Worm (Caenorhabditis elegans) whole organism, L2 larva: ENCODE measurements around the gene far-8.

Source experiments
- F13H6.1 ChIP-seq: sonication (generic microtip); optimal IDR thresholded peaks from 2 replicates; lab custom pipeline; 2016; ENCODE audit warnings: missing genetic modification characterization, missing compliant biosample characterization
- ZK546.5 ChIP-seq: sonication (generic microtip); optimal IDR thresholded peaks from 2 replicates; lab custom pipeline; 2017; ENCODE audit warnings: missing biosample characterization, missing genetic modification characterization
- aly-2 ChIP-seq: fragments of 150-350 bp; optimal IDR thresholded peaks from 2 replicates; lab custom pipeline; 2014; ENCODE audit warnings: missing biosample characterization, missing genetic modification characterization
- ama-1 ChIP-seq: fragments of 150-350 bp; optimal IDR thresholded peaks from 2 replicates; lab custom pipeline; 2018; ENCODE audit warnings: inconsistent platforms
- elt-3 ChIP-seq: sonication (generic microtip); optimal IDR thresholded peaks from 2 replicates; lab custom pipeline; 2017; ENCODE audit warnings: missing biosample characterization, missing genetic modification characterization
- nhr-11 ChIP-seq: fragments of 150-350 bp; optimal IDR thresholded peaks from 2 replicates; lab custom pipeline; 2014; ENCODE audit warnings: missing biosample characterization, missing genetic modification characterization
- nhr-129 ChIP-seq: fragments of 150-350 bp; optimal IDR thresholded peaks from 2 replicates; lab custom pipeline; 2014; ENCODE audit warnings: missing biosample characterization, missing genetic modification characterization
- unc-62 ChIP-seq: fragments of 150-350 bp; optimal IDR thresholded peaks from 2 replicates; lab custom pipeline; 2014; ENCODE audit warnings: missing biosample characterization, missing genetic modification reagents, missing genetic modification characterization

ce11 chrIII:842630-843029 is at the start of gene far-8:
- TF ChIP-seq nhr-129: no peak
- TF ChIP-seq aly-2 (tag; lab: Kevin White, UChicago): no peak
- no peak for TF ChIP-seq nhr-11 (tag; lab: Kevin White, UChicago)
- no peak for TF ChIP-seq unc-62 (GFP tag; lab: Kevin White, UChicago)
- TF ChIP-seq elt-3 (tag; lab: Kevin White, UChicago): no peak
- no peak for TF ChIP-seq ZK546.5
- TF ChIP-seq ama-1 (lab: Kevin White, UChicago): no peak
- no peak for TF ChIP-seq F13H6.1 (tag; lab: Kevin White, UChicago)
